Fruit fly (Drosophila melanogaster) whole organism, embryonic: ENCODE measurements around the gene Cand1.

Source experiments
- Ada2b ChIP-seq: fragments of 200-800 bp; sonication (Bioruptor generic); IDR thresholded peaks from 2 replicates; pipeline ENCODE4 v1.3.6; 2022; ENCODE audit warnings: missing biosample characterization, missing genetic modification characterization
- Aef1 ChIP-seq: fragments of 200-800 bp; sonication (Bioruptor generic); IDR thresholded peaks from 3 replicates; pipeline ENCODE4 v1.3.6; 2022; ENCODE audit warnings: missing biosample characterization, missing genetic modification characterization
- CG10321 ChIP-seq: fragments of 200-800 bp; sonication (Bioruptor generic); IDR thresholded peaks from 2 replicates; pipeline ENCODE4 v1.3.6; 2022; ENCODE audit warnings: missing biosample characterization, missing genetic modification characterization
- CG10431 ChIP-seq: fragments of 200-800 bp; sonication (Bioruptor generic); optimal IDR thresholded peaks from 3 replicates; lab custom pipeline; 2018; ENCODE audit warnings: missing biosample characterization, mild to moderate bottlenecking, missing genetic modification characterization
- CG11695 ChIP-seq: fragments of 200-800 bp; sonication (Bioruptor generic); IDR thresholded peaks from 3 replicates; pipeline ENCODE4 v1.3.6; 2022; ENCODE audit warnings: missing biosample characterization, missing genetic modification characterization
- CG12071 ChIP-seq: fragments of 200-800 bp; sonication (Bioruptor generic); optimal IDR thresholded peaks from 3 replicates; lab custom pipeline; 2018; ENCODE audit warnings: missing biosample characterization, mild to moderate bottlenecking, missing genetic modification characterization
- CG12659 ChIP-seq: fragments of 200-800 bp; sonication (Bioruptor generic); optimal IDR thresholded peaks from 3 replicates; lab custom pipeline; 2017; ENCODE audit warnings: mild to moderate bottlenecking, missing biosample characterization, missing genetic modification reagents, missing genetic modification characterization
- CG12769 ChIP-seq: fragments of 200-800 bp; sonication (Bioruptor generic); optimal IDR thresholded peaks from 2 replicates; lab custom pipeline; 2019; ENCODE audit warnings: missing biosample characterization, mild to moderate bottlenecking, missing genetic modification characterization, moderate library complexity
- CG14965 ChIP-seq: fragments of 200-800 bp; sonication (Bioruptor generic); optimal IDR thresholded peaks from 2 replicates; lab custom pipeline; 2016; ENCODE audit warnings: missing biosample characterization, missing genetic modification characterization, borderline replicate concordance
- CG16815 ChIP-seq: fragments of 200-800 bp; sonication (Bioruptor generic); optimal IDR thresholded peaks from 3 replicates; lab custom pipeline; 2017; ENCODE audit warnings: missing biosample characterization, mild to moderate bottlenecking, missing genetic modification characterization
- CG17385 ChIP-seq: fragments of 200-800 bp; sonication (Bioruptor generic); optimal IDR thresholded peaks from 3 replicates; lab custom pipeline; 2018; ENCODE audit warnings: missing biosample characterization, mild to moderate bottlenecking, missing genetic modification characterization
- CG17568 ChIP-seq: fragments of 200-800 bp; sonication (Bioruptor generic); optimal IDR thresholded peaks from 2 replicates; lab custom pipeline; 2018; ENCODE audit warnings: missing biosample characterization, mild to moderate bottlenecking, missing genetic modification characterization, moderate library complexity
- CG17802 ChIP-seq: fragments of 200-800 bp; sonication (Bioruptor generic); optimal IDR thresholded peaks from 2 replicates; lab custom pipeline; 2018; ENCODE audit warnings: missing biosample characterization, mild to moderate bottlenecking, missing genetic modification characterization, moderate library complexity
- CG17829 ChIP-seq: fragments of 200-800 bp; optimal IDR thresholded peaks from 2 replicates; lab custom pipeline; 2019; ENCODE audit warnings: missing biosample characterization, mild to moderate bottlenecking, missing genetic modification characterization, moderate library complexity
- CG30431 ChIP-seq: fragments of 200-800 bp; sonication (Bioruptor generic); optimal IDR thresholded peaks from 2 replicates; lab custom pipeline; 2017; ENCODE audit warnings: missing biosample characterization, missing genetic modification characterization
- CG3726 ChIP-seq: fragments of 200-800 bp; sonication (Bioruptor generic); IDR thresholded peaks from 3 replicates; pipeline ENCODE4, ENCODE4 v1.3.6; 2022; ENCODE audit warnings: missing biosample characterization, missing genetic modification characterization
- CG7928 ChIP-seq: fragments of 200-800 bp; sonication (Bioruptor generic); optimal IDR thresholded peaks from 2 replicates; lab custom pipeline; 2017; ENCODE audit warnings: missing biosample characterization, mild to moderate bottlenecking, missing genetic modification characterization
- CG7987 ChIP-seq: fragments of 200-800 bp; sonication (Bioruptor generic); optimal IDR thresholded peaks from 2 replicates; lab custom pipeline; 2018; ENCODE audit warnings: missing biosample characterization, mild to moderate bottlenecking, missing genetic modification characterization, moderate library complexity
- CG8290 ChIP-seq, 3 experiments: fragments of 200-800 bp; sonication (Bioruptor generic); optimal IDR thresholded peaks; 2 replicates each; lab custom pipeline; 2016 to 2019; ENCODE audit warnings: missing biosample characterization in 3 of 3, missing genetic modification characterization in 3 of 3, mild to moderate bottlenecking in 2 of 3, moderate library complexity in 1 of 3
- CG9932 ChIP-seq: fragments of 200-800 bp; sonication (Bioruptor generic); IDR thresholded peaks from 2 replicates; pipeline ENCODE4 v1.3.6; 2022; ENCODE audit warnings: missing biosample characterization, missing genetic modification characterization
- Camta ChIP-seq: fragments of 200-800 bp; sonication (Bioruptor generic); optimal IDR thresholded peaks from 2 replicates; lab custom pipeline; 2016; ENCODE audit warnings: missing biosample characterization, missing genetic modification characterization
- CoRest ChIP-seq: fragments of 200-800 bp; sonication (Bioruptor generic); optimal IDR thresholded peaks from 3 replicates; lab custom pipeline; 2018; ENCODE audit warnings: missing biosample characterization, mild to moderate bottlenecking, missing genetic modification characterization, moderate library complexity
- Dad ChIP-seq: fragments of 200-800 bp; sonication (Bioruptor generic); optimal IDR thresholded peaks from 3 replicates; lab custom pipeline; 2016; ENCODE audit warnings: missing biosample characterization, missing genetic modification characterization
- Dbx ChIP-seq: fragments of 200-800 bp; sonication (Bioruptor generic); IDR thresholded peaks from 3 replicates; pipeline ENCODE4 v1.3.6; 2022; ENCODE audit warnings: missing biosample characterization, missing genetic modification characterization
- Doc3 ChIP-seq: fragments of 200-800 bp; sonication (Bioruptor generic); IDR thresholded peaks from 3 replicates; pipeline ENCODE4 v1.3.6; 2022; ENCODE audit warnings: missing biosample characterization, missing genetic modification characterization; ENCODE audit not compliant: partially characterized antibody
- Fer3 ChIP-seq: fragments of 200-800 bp; sonication (Bioruptor generic); optimal IDR thresholded peaks from 2 replicates; lab custom pipeline; 2018; ENCODE audit warnings: missing biosample characterization, mild to moderate bottlenecking, missing genetic modification characterization, moderate library complexity
- Hmx ChIP-seq: fragments of 200-800 bp; sonication (Bioruptor generic); optimal IDR thresholded peaks from 2 replicates; lab custom pipeline; 2016; ENCODE audit warnings: missing biosample characterization, missing genetic modification characterization
- Lhr ChIP-seq: fragments of 200-800 bp; sonication (Bioruptor generic); optimal IDR thresholded peaks from 3 replicates; lab custom pipeline; 2017; ENCODE audit warnings: mild to moderate bottlenecking, missing biosample characterization, missing genetic modification reagents, missing genetic modification characterization
- Max ChIP-seq: fragments of 200-800 bp; sonication (Bioruptor generic); optimal IDR thresholded peaks from 2 replicates; lab custom pipeline; 2016; ENCODE audit warnings: missing biosample characterization, mild to moderate bottlenecking, missing genetic modification characterization
- Myb ChIP-seq: fragments of 200-800 bp; sonication (Bioruptor generic); optimal IDR thresholded peaks from 2 replicates; lab custom pipeline; 2016; ENCODE audit warnings: missing biosample characterization, missing genetic modification characterization
- Poxn ChIP-seq: fragments of 200-800 bp; sonication (Bioruptor generic); IDR thresholded peaks from 2 replicates; pipeline ENCODE4 v1.3.6; 2022; ENCODE audit warnings: missing biosample characterization, missing genetic modification characterization
- Sox102F ChIP-seq: fragments of 200-800 bp; sonication (Bioruptor generic); optimal IDR thresholded peaks from 2 replicates; lab custom pipeline; 2018; ENCODE audit warnings: missing biosample characterization, mild to moderate bottlenecking, missing genetic modification characterization, moderate library complexity
- ash1 ChIP-seq: fragments of 200-800 bp; sonication (Bioruptor generic); optimal IDR thresholded peaks from 2 replicates; lab custom pipeline; 2018; ENCODE audit warnings: missing biosample characterization, mild to moderate bottlenecking, missing genetic modification characterization
- chinmo ChIP-seq: fragments of 200-800 bp; sonication (Bioruptor generic); IDR thresholded peaks from 4 replicates; pipeline ENCODE4 v1.3.6; 2022; ENCODE audit warnings: missing biosample characterization, missing genetic modification characterization; ENCODE audit not compliant: partially characterized antibody
- danr ChIP-seq: fragments of 200-800 bp; sonication (Bioruptor generic); IDR thresholded peaks from 2 replicates; pipeline ENCODE4 v1.3.6; 2022; ENCODE audit warnings: missing biosample characterization, missing genetic modification characterization
- emc ChIP-seq: fragments of 200-800 bp; sonication (Bioruptor generic); optimal IDR thresholded peaks from 2 replicates; lab custom pipeline; 2016; ENCODE audit warnings: missing biosample characterization, missing genetic modification characterization
- exex ChIP-seq: fragments of 200-800 bp; sonication (Bioruptor generic); optimal IDR thresholded peaks from 4 replicates; lab custom pipeline; 2018; ENCODE audit warnings: missing biosample characterization, mild to moderate bottlenecking, missing genetic modification characterization, moderate library complexity
- fd64A ChIP-seq: fragments of 200-800 bp; sonication (Bioruptor generic); optimal IDR thresholded peaks from 3 replicates; lab custom pipeline; 2018; ENCODE audit warnings: missing biosample characterization, mild to moderate bottlenecking, missing genetic modification characterization
- gem ChIP-seq: fragments of 200-800 bp; sonication (Bioruptor generic); optimal IDR thresholded peaks from 2 replicates; lab custom pipeline; 2019; ENCODE audit warnings: missing biosample characterization, mild to moderate bottlenecking, missing genetic modification characterization, moderate library complexity
- hkb ChIP-seq, 2 experiments: fragments of 200-800 bp in 1 of 2; fragments of >200 bp in 1 of 2; sonication (Bioruptor generic) in 1 of 2; IDR thresholded peaks in 1 of 2; optimal IDR thresholded peaks in 1 of 2; 2 replicates each; pipeline versions ENCODE4 v1.3.6 to Lab custom; 2017 to 2022; ENCODE audit warnings: missing biosample characterization in 1 of 2, missing genetic modification characterization in 1 of 2
- mam ChIP-seq: fragments of 200-800 bp; sonication (Bioruptor generic); optimal IDR thresholded peaks from 3 replicates; lab custom pipeline; 2016; ENCODE audit warnings: missing biosample characterization, missing genetic modification characterization
- peb ChIP-seq: fragments of 200-800 bp; sonication (Bioruptor generic); IDR thresholded peaks from 2 replicates; pipeline ENCODE4 v1.3.6; 2022; ENCODE audit warnings: missing biosample characterization, missing genetic modification characterization
- pita ChIP-seq: fragments of 200-800 bp; sonication (Bioruptor generic); optimal IDR thresholded peaks from 2 replicates; lab custom pipeline; 2017; ENCODE audit warnings: missing biosample characterization, mild to moderate bottlenecking, missing genetic modification characterization
- pros ChIP-seq: fragments of 200-800 bp; sonication (Bioruptor generic); optimal IDR thresholded peaks from 3 replicates; lab custom pipeline; 2019; ENCODE audit warnings: missing biosample characterization, mild to moderate bottlenecking, missing genetic modification characterization, moderate library complexity
- psq ChIP-seq: fragments of 200-800 bp; sonication (Bioruptor generic); optimal IDR thresholded peaks from 2 replicates; lab custom pipeline; 2017; ENCODE audit warnings: missing biosample characterization, missing genetic modification characterization
- run ChIP-seq: fragments of 200-800 bp; sonication (Bioruptor generic); optimal IDR thresholded peaks from 3 replicates; lab custom pipeline; 2018; ENCODE audit warnings: missing biosample characterization, mild to moderate bottlenecking, missing genetic modification characterization
- tll ChIP-seq, 2 experiments: fragments of 200-800 bp in 1 of 2; fragments of >200 bp in 1 of 2; sonication (Bioruptor generic) in 1 of 2; optimal IDR thresholded peaks; 2 replicates each; lab custom pipeline; 2017 to 2019; ENCODE audit warnings: missing biosample characterization in 2 of 2, missing genetic modification characterization in 2 of 2, mild to moderate bottlenecking in 1 of 2, moderate library complexity in 1 of 2
- vfl ChIP-seq: fragments of 200-800 bp; sonication (Bioruptor generic); optimal IDR thresholded peaks from 2 replicates; lab custom pipeline; 2016; ENCODE audit warnings: missing biosample characterization, missing genetic modification characterization

Cand1 gene

DNA sequence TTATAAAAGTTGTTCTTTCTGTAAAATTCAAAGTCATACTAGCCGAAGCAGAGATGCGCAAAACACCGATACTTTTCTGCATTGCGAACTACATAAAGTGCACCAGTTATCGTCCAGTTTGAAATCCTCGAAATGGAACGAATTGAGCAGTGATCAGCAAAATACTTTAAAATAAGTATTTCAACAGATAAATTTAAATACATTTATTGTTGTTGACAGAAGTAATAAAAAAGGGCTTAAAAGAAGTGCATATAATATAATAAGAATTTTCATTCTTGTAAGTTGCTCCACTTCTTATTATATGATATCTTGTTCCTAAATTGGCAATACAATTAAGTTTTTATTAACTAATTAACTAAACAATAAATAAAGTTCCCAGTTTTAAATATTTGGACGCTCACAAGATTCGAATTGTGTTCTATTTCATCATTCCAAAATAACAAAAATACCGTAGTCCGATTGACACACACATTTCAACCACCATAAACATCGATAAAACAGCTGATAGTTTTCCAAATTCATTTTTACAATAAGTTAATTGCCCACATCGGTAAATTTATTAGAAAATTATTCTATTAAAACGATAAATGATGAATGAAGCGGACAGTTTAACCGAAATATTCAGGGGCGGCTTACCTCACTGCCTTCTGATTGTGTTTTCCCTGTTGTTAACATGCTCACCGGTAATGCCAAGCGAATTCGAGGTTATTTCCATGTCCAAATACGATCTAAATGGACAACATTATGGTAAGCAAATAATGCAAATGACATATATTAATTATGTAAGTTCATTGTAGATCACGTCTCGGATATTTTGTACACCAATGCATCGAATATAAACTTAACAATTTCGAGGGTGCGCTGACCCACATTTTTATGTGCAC, 47.9 kb downstream of the Cand1 start, which contains the start of the genes Usp14 and CG4972 (continued):
- TF ChIP-seq psq: no peak
- no peak for TF ChIP-seq hkb (optimal IDR thresholded peaks at IDR 0.05; lab: Kevin White, UChicago)
- no peak for TF ChIP-seq hkb (GFP tag; IDR thresholded peaks at IDR 0.05; lab: Robert Waterston, UW)
- TF ChIP-seq Fer3: no peak
- TF ChIP-seq CG7928 (GFP tag; lab: Kevin White, UChicago): no peak
- no peak for TF ChIP-seq exex (tag; lab: Kevin White, UChicago)
- peak; percentile 24 for TF ChIP-seq Max (GFP tag; lab: Kevin White, UChicago)
- TF ChIP-seq gem: no peak
- TF ChIP-seq Dad: no peak
- TF ChIP-seq CG17829 (tag; lab: Kevin White, UChicago): peak; percentile 19
- TF ChIP-seq Hmx (GFP tag; lab: Kevin White, UChicago): no peak
- no peak for TF ChIP-seq CG12769 (tag; lab: Kevin White, UChicago)
- TF ChIP-seq CG17385 (GFP tag; lab: Kevin White, UChicago): no peak
- no peak; the same call in 1 of the 2 replicates for TF ChIP-seq CG9932 (GFP tag; lab: Robert Waterston, UW)
- TF ChIP-seq CG7987 (GFP tag; lab: Kevin White, UChicago): no peak
- TF ChIP-seq emc (GFP tag; lab: Kevin White, UChicago): no peak
- TF ChIP-seq CG12071 (GFP tag; lab: Kevin White, UChicago): no peak
- no peak for TF ChIP-seq Aef1 (GFP tag; lab: Robert Waterston, UW)
- TF ChIP-seq Lhr (GFP tag; lab: Kevin White, UChicago): peak; percentile 9
- no peak for TF ChIP-seq Dbx (GFP tag; lab: Robert Waterston, UW)
- TF ChIP-seq mam: no peak
- TF ChIP-seq CG11695: no peak
- no peak for TF ChIP-seq Poxn (GFP tag; lab: Robert Waterston, UW)
- TF ChIP-seq peb: no peak
- TF ChIP-seq danr (GFP tag; lab: Robert Waterston, UW): no peak
- peak; percentile 55 for TF ChIP-seq CoRest (tag; lab: Kevin White, UChicago)
- TF ChIP-seq Ada2b (GFP tag; lab: Robert Waterston, UW): no peak
- no peak for TF ChIP-seq run
- TF ChIP-seq CG10431 (GFP tag; lab: Kevin White, UChicago): no peak
- peak; percentile 41 for TF ChIP-seq CG12659 (GFP tag; lab: Kevin White, UChicago)
- no peak for TF ChIP-seq CG30431 (GFP tag; lab: Kevin White, UChicago)
- TF ChIP-seq Myb (GFP tag; lab: Kevin White, UChicago): peak; percentile 41
- TF ChIP-seq CG17568 (GFP tag; lab: Kevin White, UChicago): no peak
- no peak for TF ChIP-seq vfl (GFP tag; lab: Kevin White, UChicago)
- TF ChIP-seq ash1 (GFP tag; lab: Kevin White, UChicago): no peak
- TF ChIP-seq CG16815 (GFP tag; lab: Kevin White, UChicago): no peak
- no peak for TF ChIP-seq Doc3
- TF ChIP-seq pita (GFP tag; lab: Kevin White, UChicago): no peak
- TF ChIP-seq Camta (GFP tag; lab: Kevin White, UChicago): no peak
- no peak for TF ChIP-seq CG14965 (GFP tag; lab: Kevin White, UChicago)
- no peak for TF ChIP-seq pros (GFP tag; lab: Kevin White, UChicago)
- no peak for TF ChIP-seq fd64A (GFP tag; lab: Kevin White, UChicago)
- TF ChIP-seq chinmo (GFP tag; lab: Robert Waterston, UW): no peak
- TF ChIP-seq Sox102F (GFP tag; lab: Kevin White, UChicago): no peak
- TF ChIP-seq CG3726: no peak
- no peak for TF ChIP-seq CG10321 (GFP tag; lab: Robert Waterston, UW)
- TF ChIP-seq tll (GFP tag; optimal IDR thresholded peaks at IDR 0.05; lab: Kevin White, UChicago): peak in 1 of 2 experiments; percentile 3
- peak; percentile 6 for TF ChIP-seq CG8290 (GFP tag; optimal IDR thresholded peaks at IDR 0.05; lab: Kevin White, UChicago)
- TF ChIP-seq CG8290 (tag; optimal IDR thresholded peaks at IDR 0.05; lab: Kevin White, UChicago): no peak
- peak; percentile 86 for TF ChIP-seq CG17802 (tag; lab: Kevin White, UChicago)
